Worm (Caenorhabditis elegans): ENCODE measurements around the gene C03B1.4.

Gene C03B1.4

DNA sequence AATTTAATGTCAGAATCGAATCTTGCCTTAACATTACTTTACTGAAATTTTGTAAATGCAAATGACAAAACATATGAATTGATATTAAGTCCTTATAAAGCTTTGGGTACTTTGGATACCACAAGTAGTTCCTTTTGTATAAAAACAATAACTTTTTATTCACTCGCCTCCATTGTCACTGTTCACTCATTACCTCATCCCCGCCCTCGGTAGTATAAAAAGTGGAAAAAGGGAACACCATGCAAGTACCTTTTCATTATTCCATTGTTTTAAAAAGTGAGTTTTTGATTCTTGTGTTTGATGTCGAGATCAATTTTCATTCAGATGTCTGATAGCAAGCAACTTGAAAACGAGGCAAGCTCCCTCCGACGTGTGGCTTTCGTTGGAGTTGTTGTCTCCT is 30.3 kb upstream of the C03B1.4 start, which contains the start of gene col-171:
col-171 (plus strand) TSS at position 301 of the 400 bp plus-strand sequence.
- no peak for TF ChIP-seq nhr-20 (tag; optimal IDR thresholded peaks at IDR 0.05)
- TF ChIP-seq efl-1 (optimal IDR thresholded peaks at IDR 0.05) = no peak
- TF ChIP-seq efl-1 (GFP tag; optimal IDR thresholded peaks at IDR 0.05 in 1 of 2) = peak in 1 of 2 experiments; percentile 22
- no peak for TF ChIP-seq nhr-237 (tag; optimal IDR thresholded peaks at IDR 0.05)

DNA sequence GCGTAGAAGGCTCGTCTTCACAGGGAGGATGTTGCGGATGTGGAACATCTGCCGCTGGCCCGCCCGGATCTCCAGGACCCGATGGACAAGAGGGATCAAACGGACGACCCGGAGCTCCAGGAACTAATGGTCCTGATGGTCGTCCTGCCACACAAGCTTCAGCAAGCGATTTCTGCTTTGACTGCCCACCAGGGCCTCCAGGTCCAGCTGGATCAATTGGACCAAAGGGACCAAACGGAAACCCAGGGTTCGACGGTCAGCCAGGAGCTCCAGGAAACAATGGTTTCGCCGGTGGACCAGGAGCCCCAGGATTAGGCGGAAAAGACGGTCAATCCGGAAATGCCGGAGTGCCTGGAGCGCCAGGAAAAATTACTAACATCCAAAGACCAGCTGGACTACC is 29.7 kb upstream of the C03B1.4 start:
- TF ChIP-seq pax-3 (tag; optimal IDR thresholded peaks at IDR 0.05) = no peak
- TF ChIP-seq zag-1 (tag; optimal IDR thresholded peaks at IDR 0.05) = no peak
- no peak for TF ChIP-seq mab-9 (GFP tag; IDR thresholded peaks at IDR 0.05)
- TF ChIP-seq nhr-77 (tag; optimal IDR thresholded peaks at IDR 0.05) = no peak
- no peak for TF ChIP-seq lin-14 (GFP tag; optimal IDR thresholded peaks at IDR 0.05)
- no peak for TF ChIP-seq tlp-1 (tag; optimal IDR thresholded peaks at IDR 0.05)
- TF ChIP-seq pqm-1 (tag; optimal IDR thresholded peaks at IDR 0.05) = no peak

DNA sequence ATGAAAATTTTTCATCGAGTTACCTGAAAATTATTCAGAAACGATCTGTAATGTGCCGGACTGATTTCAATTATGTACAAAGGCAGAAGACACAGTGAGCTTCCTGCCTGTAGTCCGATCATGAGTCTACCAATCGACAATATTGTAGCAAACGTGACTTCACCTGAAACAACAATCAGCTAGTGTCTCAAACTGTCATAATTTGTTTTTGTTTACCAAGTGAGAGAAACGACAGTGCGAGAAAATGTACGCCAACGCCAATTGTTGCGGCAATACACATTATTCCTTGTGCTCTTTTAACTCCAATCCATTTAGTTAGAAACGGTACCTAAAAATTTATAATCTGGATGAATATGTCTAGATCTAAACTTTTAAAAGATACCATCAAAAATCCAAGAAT is 27.0 kb upstream of the C03B1.4 start:
- TF ChIP-seq nhr-19 (GFP tag; conservative IDR thresholded peaks at IDR 0.05) = no peak
- no peak for TF ChIP-seq hlh-17 (GFP tag; optimal IDR thresholded peaks at IDR 0.05; ENCODE audit: borderline replicate concordance)
- TF ChIP-seq mdl-1 (tag; optimal IDR thresholded peaks at IDR 0.05) = no peak
- no peak for TF ChIP-seq lin-15B (tag; optimal IDR thresholded peaks at IDR 0.05)
- no peak for TF ChIP-seq ceh-90 (tag; optimal IDR thresholded peaks at IDR 0.05)
- TF ChIP-seq unc-86 (tag; optimal IDR thresholded peaks at IDR 0.05) = no peak
- no peak for TF ChIP-seq nhr-237 (tag; optimal IDR thresholded peaks at IDR 0.05)
- TF ChIP-seq unc-62 (GFP tag; optimal IDR thresholded peaks at IDR 0.05) = no peak
- no peak for TF ChIP-seq sup-37 (GFP tag; optimal IDR thresholded peaks at IDR 0.05)
- no peak for TF ChIP-seq ama-1 (optimal IDR thresholded peaks at IDR 0.05)
- TF ChIP-seq unc-98 (GFP tag; IDR thresholded peaks at IDR 0.05) = no peak
- no peak for TF ChIP-seq nhr-90 (tag; optimal IDR thresholded peaks at IDR 0.05; ENCODE audit: poor library complexity)
- TF ChIP-seq ceh-63 (GFP tag; optimal IDR thresholded peaks at IDR 0.05) = no peak
- TF ChIP-seq efl-3 (GFP tag; optimal IDR thresholded peaks at IDR 0.05) = no peak
- no peak for TF ChIP-seq ceh-82 (tag; optimal IDR thresholded peaks at IDR 0.05)
- no peak for TF ChIP-seq zag-1 (tag; optimal IDR thresholded peaks at IDR 0.05)
- no peak for TF ChIP-seq alr-1 (tag; optimal IDR thresholded peaks at IDR 0.05; ENCODE audit: borderline replicate concordance)

DNA sequence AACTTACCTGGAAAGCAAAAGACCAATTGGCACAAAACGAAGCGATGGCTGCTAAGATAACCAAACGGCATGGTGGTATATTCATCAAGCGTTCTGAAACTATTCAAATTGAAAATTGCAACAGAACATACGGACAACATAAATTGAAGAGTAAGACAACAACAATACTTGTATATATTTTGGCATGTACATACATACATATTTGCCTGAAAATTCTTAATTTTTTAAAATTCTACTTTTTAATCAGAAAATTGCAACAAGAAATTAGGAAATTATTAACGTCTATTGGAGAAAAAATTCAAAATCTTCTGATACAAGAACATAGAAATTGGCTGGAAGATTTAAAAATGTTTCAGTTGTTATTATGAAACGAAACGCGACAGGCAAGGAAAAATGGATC is 26.3 kb upstream of the C03B1.4 start, which contains the start of gene C03B1.13:
C03B1.13 (minus strand) TSS at position 101 of the 400 bp plus-strand sequence.
- TF ChIP-seq nhr-47 (tag; optimal IDR thresholded peaks at IDR 0.05) = no peak
- no peak for TF ChIP-seq ztf-11 (tag; optimal IDR thresholded peaks at IDR 0.05)
- TF ChIP-seq swsn-7 (tag; optimal IDR thresholded peaks at IDR 0.05) = no peak
- TF ChIP-seq elt-2 (tag; optimal IDR thresholded peaks at IDR 0.05) = no peak
- no peak for TF ChIP-seq nhr-20 (tag; optimal IDR thresholded peaks at IDR 0.05)
- TF ChIP-seq C04F5.9 (tag; optimal IDR thresholded peaks at IDR 0.05) = no peak
- TF ChIP-seq dsc-1 (tag; optimal IDR thresholded peaks at IDR 0.05) = no peak
- no peak for TF ChIP-seq efl-1 (optimal IDR thresholded peaks at IDR 0.05)
- TF ChIP-seq efl-1 (GFP tag; optimal IDR thresholded peaks at IDR 0.05 in 1 of 2) = no peak
- TF ChIP-seq pag-3 (tag; optimal IDR thresholded peaks at IDR 0.05; ENCODE audit: borderline replicate concordance, insufficient read depth) = no peak
- no peak for TF ChIP-seq snpc-4 (tag; optimal IDR thresholded peaks at IDR 0.05)
- no peak for TF ChIP-seq fos-1 (tag; optimal IDR thresholded peaks at IDR 0.05)
- TF ChIP-seq ceh-90 (tag; optimal IDR thresholded peaks at IDR 0.05) = no peak
- no peak for TF ChIP-seq lin-15B (tag; optimal IDR thresholded peaks at IDR 0.05)
- no peak for TF ChIP-seq jun-1 (tag; optimal IDR thresholded peaks at IDR 0.05)
- no peak for TF ChIP-seq aha-1 (tag; optimal IDR thresholded peaks at IDR 0.05)
